Worm (Caenorhabditis elegans) whole organism, midembryonic: Measurements from ENCODE around the gene sedl-1.
A peak's percentile ranks its signal among the peaks of the same experiment; 100 is the strongest.

ENCODE experiments used
- T22C8.4 ChIP-seq: fragments of 200-800 bp; sonication (Bioruptor generic); IDR thresholded peaks from 2 replicates; pipeline ENCODE4 v1.3.6; 2022; ENCODE audit warnings: missing genetic modification characterization, missing compliant biosample characterization
- cog-1 ChIP-seq: sonication (generic microtip); optimal IDR thresholded peaks from 2 replicates; lab custom pipeline; 2016; ENCODE audit warnings: missing genetic modification characterization, missing compliant biosample characterization
- flt-1 ChIP-seq: fragments of 200-800 bp; sonication (Bioruptor generic); IDR thresholded peaks from 2 replicates; pipeline ENCODE4 v1.3.6; 2022; ENCODE audit warnings: missing genetic modification characterization, missing compliant biosample characterization
- klf-2 ChIP-seq: fragments of 200-800 bp; sonication (Bioruptor generic); conservative IDR thresholded peaks from 2 replicates; pipeline ENCODE4 v1.3.6; 2022; ENCODE audit warnings: missing genetic modification reagents, missing genetic modification characterization, missing compliant biosample characterization
- med-1 ChIP-seq: sonication (generic microtip); optimal IDR thresholded peaks from 2 replicates; lab custom pipeline; 2017; ENCODE audit warnings: missing genetic modification characterization, mild to moderate bottlenecking, missing compliant biosample characterization, antibody characterized with exemption, missing genetic modification reagents; ENCODE audit not compliant: insufficient read depth
- ref-1 ChIP-seq: fragments of 200-800 bp; sonication (Bioruptor generic); conservative IDR thresholded peaks from 2 replicates; pipeline ENCODE4 v1.3.6; 2022; ENCODE audit warnings: missing genetic modification reagents, missing genetic modification characterization, missing compliant biosample characterization
- tab-1 ChIP-seq: fragments of 200-800 bp; sonication (Bioruptor generic); IDR thresholded peaks from 2 replicates; pipeline ENCODE4 v1.3.6; 2022; ENCODE audit warnings: missing genetic modification characterization, missing compliant biosample characterization
- ztf-23 ChIP-seq: fragments of 200-800 bp; sonication (Bioruptor generic); IDR thresholded peaks from 2 replicates; pipeline ENCODE4 v1.3.6; 2022; ENCODE audit warnings: missing genetic modification reagents, missing genetic modification characterization, missing compliant biosample characterization
- ztf-29 ChIP-seq: fragments of 200-800 bp; sonication (Bioruptor generic); IDR thresholded peaks from 2 replicates; pipeline ENCODE4 v1.3.6; 2022; ENCODE audit warnings: missing genetic modification reagents, missing genetic modification characterization, missing compliant biosample characterization

sedl-1 gene

ce11 chrX:1440161-1440560 lies at the start of gene sedl-1:
sedl-1 (minus strand) TSS chrX:1440261.
- TF ChIP-seq ztf-29 (GFP tag; lab: Robert Waterston, UW) (no peak), klf-2 (GFP tag; lab: Robert Waterston, UW) (no peak), flt-1 (no peak), cog-1 (no peak), ref-1 (GFP tag; lab: Robert Waterston, UW) (no peak), T22C8.4 (GFP tag; lab: Robert Waterston, UW) (no peak), med-1 (GFP tag; lab: Kevin White, UChicago) (no peak), tab-1 (GFP tag; lab: Robert Waterston, UW) (no peak), ztf-23 (GFP tag; lab: Robert Waterston, UW) (no peak)

- TF ChIP-seq T22C8.4 (GFP tag; lab: Robert Waterston, UW), result no peak
Observed at ce11 chrX:1489574-1489973, 49.5 kb upstream of the sedl-1 start.

- TF ChIP-seq flt-1 (no peak), T22C8.4 (GFP tag; lab: Robert Waterston, UW) (no peak), ztf-23 (GFP tag; lab: Robert Waterston, UW) (no peak)
Observed at ce11 chrX:1488775-1489174, 48.7 kb upstream of the sedl-1 start.

ce11 chrX:1487096-1487495 lies 47.0 kb upstream of the sedl-1 start:
- no peak for TF ChIP-seq T22C8.4 (GFP tag; lab: Robert Waterston, UW)
- TF ChIP-seq ztf-29 (GFP tag; lab: Robert Waterston, UW), result no peak
- no peak for TF ChIP-seq ztf-23 (GFP tag; lab: Robert Waterston, UW)
- no peak for TF ChIP-seq flt-1
- TF ChIP-seq tab-1 (GFP tag; lab: Robert Waterston, UW), result no peak
- TF ChIP-seq klf-2 (GFP tag; lab: Robert Waterston, UW), result no peak
- TF ChIP-seq ref-1 (GFP tag; lab: Robert Waterston, UW), result no peak
- no peak for TF ChIP-seq cog-1
- TF ChIP-seq med-1 (GFP tag; lab: Kevin White, UChicago), result no peak

- TF ChIP-seq ztf-29 (GFP tag; lab: Robert Waterston, UW) (no peak), T22C8.4 (GFP tag; lab: Robert Waterston, UW) (peak; percentile 39; the same call in 1 of the 2 replicates), flt-1 (no peak)
Observed at ce11 chrX:1486135-1486648, 46.1 kb upstream of the sedl-1 start, which contains the start of the genes D1005.10 and dhs-25. D1005.10 (minus strand) TSS chrX:1486185. dhs-25 (plus strand) TSS chrX:1486532.

- TF ChIP-seq ztf-23 (GFP tag; lab: Robert Waterston, UW) (no peak), ztf-29 (GFP tag; lab: Robert Waterston, UW) (no peak), cog-1 (no peak), med-1 (GFP tag; lab: Kevin White, UChicago) (no peak), tab-1 (GFP tag; lab: Robert Waterston, UW) (no peak), ref-1 (GFP tag; lab: Robert Waterston, UW) (no peak), T22C8.4 (GFP tag; lab: Robert Waterston, UW) (no peak), klf-2 (GFP tag; lab: Robert Waterston, UW) (no peak), flt-1 (no peak)
Observed at ce11 chrX:1485718-1486117, 45.7 kb upstream of the sedl-1 start, which contains the start of gene D1005.4. D1005.4 (minus strand) TSS chrX:1485818.

- TF ChIP-seq klf-2 (GFP tag; lab: Robert Waterston, UW), result no peak
- no peak for TF ChIP-seq ztf-29 (GFP tag; lab: Robert Waterston, UW)
- TF ChIP-seq T22C8.4 (GFP tag; lab: Robert Waterston, UW), result no peak
- no peak for TF ChIP-seq ztf-23 (GFP tag; lab: Robert Waterston, UW)
- TF ChIP-seq ref-1 (GFP tag; lab: Robert Waterston, UW), result no peak
- no peak for TF ChIP-seq flt-1
Observed at ce11 chrX:1483229-1483628, 43.2 kb upstream of the sedl-1 start.

ce11 chrX:1480564-1480963 lies 40.5 kb upstream of the sedl-1 start:
- TF ChIP-seq cog-1 (no peak), tab-1 (GFP tag; lab: Robert Waterston, UW) (no peak), ztf-29 (GFP tag; lab: Robert Waterston, UW) (no peak), T22C8.4 (GFP tag; lab: Robert Waterston, UW) (no peak)

ce11 chrX:1479637-1480036 lies 39.6 kb upstream of the sedl-1 start:
- no peak for TF ChIP-seq cog-1
- no peak for TF ChIP-seq ztf-23 (GFP tag; lab: Robert Waterston, UW)

ce11 chrX:1479190-1479589 lies 39.1 kb upstream of the sedl-1 start, which contains the start of gene acly-1:
acly-1 (plus strand) TSS chrX:1479542.
- TF ChIP-seq klf-2 (GFP tag; lab: Robert Waterston, UW), result no peak
- no peak for TF ChIP-seq flt-1
- TF ChIP-seq med-1 (GFP tag; lab: Kevin White, UChicago), result no peak
- TF ChIP-seq ztf-29 (GFP tag; lab: Robert Waterston, UW), result no peak
- no peak for TF ChIP-seq ref-1 (GFP tag; lab: Robert Waterston, UW)
- no peak for TF ChIP-seq ztf-23 (GFP tag; lab: Robert Waterston, UW)
- no peak for TF ChIP-seq cog-1
- no peak for TF ChIP-seq T22C8.4 (GFP tag; lab: Robert Waterston, UW)
- TF ChIP-seq tab-1 (GFP tag; lab: Robert Waterston, UW), result no peak

ce11 chrX:1478569-1478968 lies 38.5 kb upstream of the sedl-1 start:
- TF ChIP-seq med-1 (GFP tag; lab: Kevin White, UChicago), result no peak
- TF ChIP-seq ztf-29 (GFP tag; lab: Robert Waterston, UW), result no peak
- TF ChIP-seq T22C8.4 (GFP tag; lab: Robert Waterston, UW), result no peak
- TF ChIP-seq flt-1, result no peak
- TF ChIP-seq ref-1 (GFP tag; lab: Robert Waterston, UW), result no peak
